Worm (Caenorhabditis elegans) whole organism, L3 larva: Measurements from ENCODE around the gene pho-6.

Experiments
- ceh-82 ChIP-seq: fragments of 150-350 bp; optimal IDR thresholded peaks from 2 replicates; lab custom pipeline; 2014; ENCODE audit warnings: missing biosample characterization, missing genetic modification characterization
- elt-3 ChIP-seq, 3 experiments: fragments of 150-350 bp in 1 of 3; sonication (generic microtip) in 2 of 3; optimal IDR thresholded peaks; 2 replicates in 2 of 3; 4 replicates in 1 of 3; lab custom pipeline; 2014 to 2017; ENCODE audit warnings: missing biosample characterization in 3 of 3, missing genetic modification characterization in 3 of 3
- nhr-12 ChIP-seq: fragments of 150-350 bp; optimal IDR thresholded peaks from 2 replicates; lab custom pipeline; 2014; ENCODE audit warnings: missing biosample characterization, missing genetic modification characterization
- skn-1 ChIP-seq: fragments of 150-350 bp; optimal IDR thresholded peaks from 2 replicates; lab custom pipeline; 2014; ENCODE audit warnings: missing biosample characterization, missing genetic modification characterization
- snpc-4 ChIP-seq: fragments of 150-350 bp; optimal IDR thresholded peaks from 2 replicates; lab custom pipeline; 2014; ENCODE audit warnings: missing biosample characterization, missing genetic modification characterization
- zag-1 ChIP-seq: fragments of 150-350 bp; optimal IDR thresholded peaks from 2 replicates; lab custom pipeline; 2014; ENCODE audit warnings: missing biosample characterization, missing genetic modification characterization

DNA sequence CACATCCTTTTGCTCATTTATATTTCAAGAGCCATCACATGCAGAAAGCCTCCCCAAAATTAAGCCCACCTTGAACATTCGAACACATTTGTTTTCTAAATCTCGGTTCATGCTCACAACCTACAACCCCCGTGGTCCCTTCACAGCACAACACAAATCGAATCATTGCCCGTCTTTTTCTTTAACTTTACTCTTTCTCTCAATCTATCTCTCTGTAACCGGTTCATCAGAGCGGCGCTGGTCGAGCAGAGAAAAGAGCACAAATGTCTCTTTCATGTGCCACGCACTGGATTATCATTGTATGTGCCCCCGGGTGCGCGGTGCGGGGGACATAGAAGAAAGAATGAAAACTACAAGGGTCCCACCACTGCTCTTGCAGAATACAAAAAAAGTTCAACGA lies 41.0 kb upstream of the pho-6 start:
- TF ChIP-seq nhr-12 (tag; lab: Kevin White, UChicago) (no peak), snpc-4 (tag; lab: Kevin White, UChicago) (no peak), skn-1 (tag; lab: Kevin White, UChicago) (no peak), zag-1 (tag; lab: Kevin White, UChicago) (no peak), ceh-82 (no peak), elt-3 (tag; optimal IDR thresholded peaks at IDR 0.05; lab: Kevin White, UChicago) (no peak)
